Worm (Caenorhabditis elegans): ENCODE data around the gene T15B7.1.

The T15B7.1 gene

DNA sequence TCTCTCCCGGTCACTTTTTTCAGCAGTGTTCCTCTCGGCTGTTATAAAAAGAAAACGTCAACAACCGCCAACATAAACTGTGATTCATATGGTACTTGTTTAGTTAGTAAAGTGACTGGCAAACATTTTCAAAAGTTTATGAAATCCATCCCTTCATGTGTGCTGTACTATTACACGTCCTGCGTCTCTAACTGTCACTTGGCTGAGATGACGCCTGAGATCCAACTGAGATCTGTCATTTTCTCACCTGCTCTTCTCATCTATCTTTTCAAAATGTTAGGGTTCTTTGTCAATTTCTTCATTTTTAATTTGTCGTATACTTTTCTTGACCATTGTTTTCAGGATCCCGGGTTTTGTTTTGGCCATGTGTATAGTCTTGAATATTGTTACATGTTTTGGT is 32.2 kb downstream of the T15B7.1 start:
- TF ChIP-seq npax-4 (tag; optimal IDR thresholded peaks at IDR 0.05) = no peak
- TF ChIP-seq dmd-4 (tag; optimal IDR thresholded peaks at IDR 0.05; ENCODE audit: borderline replicate concordance) = no peak
- no peak for TF ChIP-seq ceh-45 (GFP tag; IDR thresholded peaks at IDR 0.05)
- peak; percentile 88 for TF ChIP-seq unc-55 (GFP tag; optimal IDR thresholded peaks at IDR 0.05)
- TF ChIP-seq hlh-15 (tag; optimal IDR thresholded peaks at IDR 0.05) = no peak
- TF ChIP-seq T23F11.4 (GFP tag; optimal IDR thresholded peaks at IDR 0.05) = no peak
- no peak for TF ChIP-seq ahr-1 (tag; optimal IDR thresholded peaks at IDR 0.05)

ce11 chrV:6875795-6876194 is 33.3 kb downstream of the T15B7.1 start:
- TF ChIP-seq syd-9 (tag; optimal IDR thresholded peaks at IDR 0.05) = no peak
- TF ChIP-seq ceh-48 (tag; optimal IDR thresholded peaks at IDR 0.05) = no peak
- TF ChIP-seq ceh-6 (GFP tag; optimal IDR thresholded peaks at IDR 0.05) = no peak
- no peak for TF ChIP-seq gmeb-2 (tag; optimal IDR thresholded peaks at IDR 0.05)
- TF ChIP-seq ceh-34 (tag; optimal IDR thresholded peaks at IDR 0.05) = peak; percentile 81
- no peak for TF ChIP-seq ceh-19 (GFP tag; optimal IDR thresholded peaks at IDR 0.05)

- TF ChIP-seq ceh-14 (tag; optimal IDR thresholded peaks at IDR 0.05) = no peak
- TF ChIP-seq ahr-1 (tag; optimal IDR thresholded peaks at IDR 0.05) = no peak
- no peak for TF ChIP-seq pqm-1 (tag; optimal IDR thresholded peaks at IDR 0.05)
- no peak for TF ChIP-seq nfya-1 (tag; optimal IDR thresholded peaks at IDR 0.05)
- TF ChIP-seq unc-3 (GFP tag; conservative IDR thresholded peaks at IDR 0.05) = no peak
- TF ChIP-seq unc-3 (tag; optimal IDR thresholded peaks at IDR 0.05) = no peak
- TF ChIP-seq hlh-30 (tag; optimal IDR thresholded peaks at IDR 0.05; ENCODE audit: insufficient read depth) = no peak
- TF ChIP-seq tbx-2 (tag; optimal IDR thresholded peaks at IDR 0.05) = no peak
- TF ChIP-seq unc-86 (tag; optimal IDR thresholded peaks at IDR 0.05) = no peak
- no peak for TF ChIP-seq pha-2 (tag; optimal IDR thresholded peaks at IDR 0.05)
- TF ChIP-seq dmd-4 (tag; optimal IDR thresholded peaks at IDR 0.05; ENCODE audit: borderline replicate concordance) = no peak
- no peak for TF ChIP-seq che-1 (tag; optimal IDR thresholded peaks at IDR 0.05)
- no peak for TF ChIP-seq ceh-30 (tag; optimal IDR thresholded peaks at IDR 0.05)
- TF ChIP-seq ceh-9 (tag; optimal IDR thresholded peaks at IDR 0.05) = no peak
Measured at ce11 chrV:6876763-6877515, 34.4 kb downstream of the T15B7.1 start.

DNA sequence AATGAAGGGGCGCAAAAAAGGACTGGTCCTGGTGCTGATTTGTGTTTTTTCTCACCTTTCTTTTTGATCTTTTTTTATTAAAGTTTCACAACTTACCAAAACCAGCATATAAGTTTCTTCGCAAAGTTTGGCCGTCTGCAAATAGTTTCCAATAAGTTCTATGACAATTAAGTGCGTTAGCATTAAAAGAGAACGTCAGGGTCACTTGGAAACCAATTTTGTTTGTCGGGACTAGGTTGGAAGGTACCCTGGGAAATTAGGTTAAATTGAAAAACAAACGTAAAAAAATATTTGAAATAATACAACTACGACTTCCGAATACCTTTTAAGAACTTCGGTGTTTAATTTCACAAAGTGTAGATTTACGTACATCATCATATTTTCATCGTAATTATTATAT is 36.0 kb downstream of the T15B7.1 start:
- TF ChIP-seq ceh-45 (GFP tag; IDR thresholded peaks at IDR 0.05) (no peak), unc-42 (tag; optimal IDR thresholded peaks at IDR 0.05) (no peak), ceh-31 (tag; optimal IDR thresholded peaks at IDR 0.05) (no peak), C38D4.7 (GFP tag; optimal IDR thresholded peaks at IDR 0.05) (no peak), dmd-4 (tag; optimal IDR thresholded peaks at IDR 0.05; ENCODE audit: borderline replicate concordance) (no peak), nfya-1 (tag; optimal IDR thresholded peaks at IDR 0.05) (no peak), ets-4 (tag; optimal IDR thresholded peaks at IDR 0.05) (no peak), ama-1 (optimal IDR thresholded peaks at IDR 0.05) (no peak), pax-1 (tag; optimal IDR thresholded peaks at IDR 0.05) (no peak), ceh-2 (tag; optimal IDR thresholded peaks at IDR 0.05) (no peak), ceh-6 (GFP tag; optimal IDR thresholded peaks at IDR 0.05) (no peak), nhr-232 (tag; optimal IDR thresholded peaks at IDR 0.05) (no peak), lim-6 (tag; optimal IDR thresholded peaks at IDR 0.05) (no peak), hlh-6 (tag; optimal IDR thresholded peaks at IDR 0.05) (no peak), K02D7.2 (tag; optimal IDR thresholded peaks at IDR 0.05) (no peak), ceh-48 (tag; optimal IDR thresholded peaks at IDR 0.05) (no peak), ceh-18 (tag; optimal IDR thresholded peaks at IDR 0.05) (no peak)

Data from whole organism, late embryonic.